Worm (Caenorhabditis elegans) whole organism, midembryonic: ENCODE measurements around the gene asp-12.

ENCODE experiments used
- T22C8.4 ChIP-seq: fragments of 200-800 bp; sonication (Bioruptor generic); IDR thresholded peaks from 2 replicates; pipeline ENCODE4 v1.3.6; 2022; ENCODE audit warnings: missing genetic modification characterization, missing compliant biosample characterization
- flt-1 ChIP-seq: fragments of 200-800 bp; sonication (Bioruptor generic); IDR thresholded peaks from 2 replicates; pipeline ENCODE4 v1.3.6; 2022; ENCODE audit warnings: missing genetic modification characterization, missing compliant biosample characterization
- ref-1 ChIP-seq: fragments of 200-800 bp; sonication (Bioruptor generic); conservative IDR thresholded peaks from 2 replicates; pipeline ENCODE4 v1.3.6; 2022; ENCODE audit warnings: missing genetic modification reagents, missing genetic modification characterization, missing compliant biosample characterization
- tab-1 ChIP-seq: fragments of 200-800 bp; sonication (Bioruptor generic); IDR thresholded peaks from 2 replicates; pipeline ENCODE4 v1.3.6; 2022; ENCODE audit warnings: missing genetic modification characterization, missing compliant biosample characterization
- ztf-23 ChIP-seq: fragments of 200-800 bp; sonication (Bioruptor generic); IDR thresholded peaks from 2 replicates; pipeline ENCODE4 v1.3.6; 2022; ENCODE audit warnings: missing genetic modification reagents, missing genetic modification characterization, missing compliant biosample characterization
- ztf-29 ChIP-seq: fragments of 200-800 bp; sonication (Bioruptor generic); IDR thresholded peaks from 2 replicates; pipeline ENCODE4 v1.3.6; 2022; ENCODE audit warnings: missing genetic modification reagents, missing genetic modification characterization, missing compliant biosample characterization

ce11 chrV:8243201-8243600, 25.8 kb upstream of the asp-12 start:
- no peak for TF ChIP-seq ztf-29
- no peak for TF ChIP-seq flt-1 (GFP tag; lab: Robert Waterston, UW)
- TF ChIP-seq T22C8.4 (GFP tag; lab: Robert Waterston, UW), result no peak
- no peak for TF ChIP-seq tab-1 (GFP tag; lab: Robert Waterston, UW)
- no peak for TF ChIP-seq ztf-23
- no peak for TF ChIP-seq ref-1 (GFP tag; lab: Robert Waterston, UW)
